Fruit fly (Drosophila melanogaster) whole organism, embryonic: ENCODE data around the gene CG1965.

Source experiments
- Bgb ChIP-seq: fragments of 200-800 bp; sonication (Bioruptor generic); IDR thresholded peaks from 2 replicates; pipeline ENCODE4 v1.3.6; 2022; ENCODE audit warnings: missing biosample characterization, missing genetic modification characterization; ENCODE audit not compliant: partially characterized antibody
- CG10267 ChIP-seq: fragments of 200-800 bp; sonication (Bioruptor generic); optimal IDR thresholded peaks from 2 replicates; lab custom pipeline; 2018; ENCODE audit warnings: missing biosample characterization, mild to moderate bottlenecking, missing genetic modification characterization, moderate library complexity
- CG11695 ChIP-seq: fragments of 200-800 bp; sonication (Bioruptor generic); IDR thresholded peaks from 3 replicates; pipeline ENCODE4 v1.3.6; 2022; ENCODE audit warnings: missing biosample characterization, missing genetic modification characterization
- CG13624 ChIP-seq: fragments of 200-800 bp; sonication (Bioruptor generic); optimal IDR thresholded peaks from 2 replicates; lab custom pipeline; 2016; ENCODE audit warnings: missing biosample characterization, missing genetic modification characterization
- CG14710 ChIP-seq: fragments of 200-800 bp; sonication (Bioruptor generic); optimal IDR thresholded peaks from 3 replicates; lab custom pipeline; 2019; ENCODE audit warnings: missing biosample characterization, mild to moderate bottlenecking, missing genetic modification characterization, moderate library complexity
- CG15269 ChIP-seq: fragments of 200-800 bp; sonication (Bioruptor generic); optimal IDR thresholded peaks from 2 replicates; lab custom pipeline; 2018; ENCODE audit warnings: missing biosample characterization, mild to moderate bottlenecking, missing genetic modification characterization, moderate library complexity
- CG17912 ChIP-seq: fragments of 200-800 bp; sonication (Bioruptor generic); optimal IDR thresholded peaks from 2 replicates; lab custom pipeline; 2018; ENCODE audit warnings: missing biosample characterization, mild to moderate bottlenecking, missing genetic modification characterization
- CG1832 ChIP-seq: fragments of 200-800 bp; sonication (Bioruptor generic); optimal IDR thresholded peaks from 2 replicates; lab custom pipeline; 2017; ENCODE audit warnings: missing biosample characterization, mild to moderate bottlenecking, missing genetic modification characterization, inconsistent platforms
- CG2120 ChIP-seq: fragments of 200-800 bp; sonication (Bioruptor generic); optimal IDR thresholded peaks from 3 replicates; lab custom pipeline; 2016; ENCODE audit warnings: missing biosample characterization, missing genetic modification characterization
- CG31365 ChIP-seq: fragments of 200-800 bp; sonication (Bioruptor generic); optimal IDR thresholded peaks from 2 replicates; lab custom pipeline; 2018; ENCODE audit warnings: missing biosample characterization, mild to moderate bottlenecking, missing genetic modification characterization
- CG3163 ChIP-seq: fragments of 200-800 bp; sonication (Bioruptor generic); optimal IDR thresholded peaks from 3 replicates; lab custom pipeline; 2016; ENCODE audit warnings: missing biosample characterization, missing genetic modification characterization
- CG34224 ChIP-seq: fragments of 200-800 bp; sonication (Bioruptor generic); IDR thresholded peaks from 3 replicates; pipeline ENCODE4 v1.3.6; 2022; ENCODE audit warnings: missing biosample characterization, missing genetic modification characterization; ENCODE audit not compliant: partially characterized antibody
- CG6175 ChIP-seq: fragments of 200-800 bp; sonication (Bioruptor generic); IDR thresholded peaks from 3 replicates; pipeline ENCODE4 v1.3.6; 2022; ENCODE audit warnings: missing biosample characterization, missing genetic modification characterization
- CG6689 ChIP-seq: fragments of 200-800 bp; sonication (Bioruptor generic); IDR thresholded peaks from 2 replicates; pipeline ENCODE4 v1.3.6; 2022; ENCODE audit warnings: missing biosample characterization, missing genetic modification characterization
- CG6791 ChIP-seq: fragments of 200-800 bp; sonication (Bioruptor generic); IDR thresholded peaks from 3 replicates; pipeline ENCODE4 v1.3.6; 2022; ENCODE audit warnings: missing biosample characterization, missing genetic modification characterization; ENCODE audit not compliant: partially characterized antibody
- CG7928 ChIP-seq: fragments of 200-800 bp; sonication (Bioruptor generic); optimal IDR thresholded peaks from 2 replicates; lab custom pipeline; 2017; ENCODE audit warnings: missing biosample characterization, mild to moderate bottlenecking, missing genetic modification characterization
- CG9797 ChIP-seq: fragments of 200-800 bp; sonication (Bioruptor generic); optimal IDR thresholded peaks from 3 replicates; lab custom pipeline; 2018; ENCODE audit warnings: missing biosample characterization, mild to moderate bottlenecking, missing genetic modification characterization
- CG9876 ChIP-seq: fragments of 200-800 bp; sonication (Bioruptor generic); optimal IDR thresholded peaks from 2 replicates; lab custom pipeline; 2016; ENCODE audit warnings: missing biosample characterization, missing genetic modification characterization
- CG9932 ChIP-seq: fragments of 200-800 bp; sonication (Bioruptor generic); IDR thresholded peaks from 2 replicates; pipeline ENCODE4 v1.3.6; 2022; ENCODE audit warnings: missing biosample characterization, missing genetic modification characterization
- Doc2 ChIP-seq: fragments of 200-800 bp; sonication (Bioruptor generic); IDR thresholded peaks from 2 replicates; pipeline ENCODE4 v1.3.6; 2022; ENCODE audit warnings: missing biosample characterization, missing genetic modification characterization
- ERR ChIP-seq: fragments of 200-800 bp; sonication (Bioruptor generic); optimal IDR thresholded peaks from 2 replicates; lab custom pipeline; 2016; ENCODE audit warnings: missing biosample characterization, missing genetic modification characterization
- Ets65A ChIP-seq: fragments of 200-800 bp; sonication (Bioruptor generic); peaks from one replicate; lab custom pipeline; 2016; ENCODE audit warnings: missing biosample characterization, missing genetic modification characterization
- H2.0 ChIP-seq: fragments of 200-800 bp; sonication (Bioruptor generic); IDR thresholded peaks from 2 replicates; pipeline ENCODE4 v1.3.6; 2022; ENCODE audit warnings: missing biosample characterization, missing genetic modification characterization
- Med ChIP-seq: fragments of 200-800 bp; sonication (Bioruptor generic); peaks from one replicate; lab custom pipeline; 2016; ENCODE audit warnings: missing biosample characterization, missing genetic modification characterization, mild to moderate bottlenecking, inconsistent platforms, moderate library complexity
- Nf-YC ChIP-seq: fragments of 200-800 bp; optimal IDR thresholded peaks from 3 replicates; lab custom pipeline; 2019; ENCODE audit warnings: missing biosample characterization, mild to moderate bottlenecking, missing genetic modification characterization, moderate library complexity
- Pdp1 ChIP-seq, 2 experiments: fragments of 200-800 bp; sonication (Bioruptor generic); optimal IDR thresholded peaks; 3 replicates each; lab custom pipeline; 2016; ENCODE audit warnings: missing biosample characterization in 2 of 2, missing genetic modification characterization in 2 of 2, mild to moderate bottlenecking in 1 of 2, moderate library complexity in 1 of 2
- Spps ChIP-seq: fragments of 200-800 bp; sonication (Bioruptor generic); optimal IDR thresholded peaks from 2 replicates; lab custom pipeline; 2018; ENCODE audit warnings: missing biosample characterization, mild to moderate bottlenecking, missing genetic modification characterization
- az2 ChIP-seq: fragments of 200-800 bp; sonication (Bioruptor generic); optimal IDR thresholded peaks from 3 replicates; lab custom pipeline; 2016; ENCODE audit warnings: missing biosample characterization, missing genetic modification characterization
- bsh ChIP-seq, 2 experiments: fragments of 200-800 bp; sonication (Bioruptor generic); optimal IDR thresholded peaks; 2 replicates each; lab custom pipeline; 2017 to 2018; ENCODE audit warnings: mild to moderate bottlenecking in 2 of 2, missing biosample characterization in 2 of 2, missing genetic modification characterization in 2 of 2, moderate library complexity in 1 of 2
- cad ChIP-seq: fragments of >200 bp; optimal IDR thresholded peaks from 2 replicates; lab custom pipeline; 2017; ENCODE audit warnings: missing biosample characterization, missing genetic modification characterization
- chm ChIP-seq: fragments of 200-800 bp; sonication (Bioruptor generic); IDR thresholded peaks from 2 replicates; pipeline ENCODE4 v1.3.6; 2022; ENCODE audit warnings: missing biosample characterization, missing genetic modification characterization
- ci ChIP-seq: fragments of 200-800 bp; sonication (Bioruptor generic); IDR thresholded peaks from 3 replicates; pipeline ENCODE4 v1.3.6; 2022; ENCODE audit warnings: missing biosample characterization, missing genetic modification characterization
- dan ChIP-seq: fragments of 200-800 bp; sonication (Bioruptor generic); IDR thresholded peaks from 2 replicates; pipeline ENCODE4 v1.3.6; 2022; ENCODE audit warnings: missing biosample characterization, missing genetic modification characterization
- exex ChIP-seq: fragments of 200-800 bp; sonication (Bioruptor generic); optimal IDR thresholded peaks from 4 replicates; lab custom pipeline; 2018; ENCODE audit warnings: missing biosample characterization, mild to moderate bottlenecking, missing genetic modification characterization, moderate library complexity
- gro ChIP-seq: fragments of 200-800 bp; sonication (Bioruptor generic); optimal IDR thresholded peaks from 2 replicates; lab custom pipeline; 2016; ENCODE audit warnings: missing biosample characterization, missing genetic modification characterization
- hkb ChIP-seq, 2 experiments: fragments of 200-800 bp in 1 of 2; fragments of >200 bp in 1 of 2; sonication (Bioruptor generic) in 1 of 2; IDR thresholded peaks in 1 of 2; optimal IDR thresholded peaks in 1 of 2; 2 replicates each; pipeline versions ENCODE4 v1.3.6 to Lab custom; 2017 to 2022; ENCODE audit warnings: missing biosample characterization in 1 of 2, missing genetic modification characterization in 1 of 2
- hth ChIP-seq: fragments of >200 bp; optimal IDR thresholded peaks from 2 replicates; lab custom pipeline; 2017; ENCODE audit warnings: inconsistent platforms
- jing ChIP-seq: fragments of 200-800 bp; sonication (Bioruptor generic); optimal IDR thresholded peaks from 2 replicates; lab custom pipeline; 2018; ENCODE audit warnings: missing biosample characterization, mild to moderate bottlenecking, missing genetic modification characterization
- kay ChIP-seq: fragments of 200-800 bp; sonication (Bioruptor generic); optimal IDR thresholded peaks from 2 replicates; lab custom pipeline; 2016; ENCODE audit warnings: missing biosample characterization, missing genetic modification characterization
- klu ChIP-seq: fragments of 200-800 bp; sonication (Bioruptor generic); IDR thresholded peaks from 2 replicates; pipeline ENCODE4 v1.3.6; 2022; ENCODE audit warnings: missing biosample characterization, missing genetic modification characterization
- knrl ChIP-seq: fragments of 200-800 bp; sonication (Bioruptor generic); IDR thresholded peaks from 3 replicates; pipeline ENCODE4 v1.3.6; 2022; ENCODE audit warnings: missing biosample characterization, missing genetic modification characterization; ENCODE audit not compliant: partially characterized antibody
- lab ChIP-seq: fragments of 200-800 bp; sonication (Bioruptor generic); optimal IDR thresholded peaks from 3 replicates; lab custom pipeline; 2017; ENCODE audit warnings: missing biosample characterization, missing genetic modification characterization, mild to moderate bottlenecking, moderate library complexity, missing genetic modification reagents
- lmd ChIP-seq: fragments of 200-800 bp; sonication (Bioruptor generic); IDR thresholded peaks from 2 replicates; pipeline ENCODE4 v1.3.6; 2022; ENCODE audit warnings: missing biosample characterization, missing genetic modification characterization
- phol ChIP-seq: fragments of 200-800 bp; sonication (Bioruptor generic); optimal IDR thresholded peaks from 3 replicates; lab custom pipeline; 2018; ENCODE audit warnings: missing biosample characterization, mild to moderate bottlenecking, missing genetic modification characterization, moderate library complexity
- sens ChIP-seq: fragments of 200-800 bp; sonication (Bioruptor generic); peaks from one replicate; lab custom pipeline; 2016; ENCODE audit warnings: missing biosample characterization, missing genetic modification characterization
- zf30C ChIP-seq: fragments of 200-800 bp; sonication (Bioruptor generic); optimal IDR thresholded peaks from 3 replicates; lab custom pipeline; 2018; ENCODE audit warnings: missing biosample characterization, mild to moderate bottlenecking, missing genetic modification characterization

The CG1965 gene

dm6 chr3R:7087201-7087505, 20.0 kb downstream of the CG1965 start (continued):
- no peak for TF ChIP-seq CG9876 (GFP tag; lab: Kevin White, UChicago)

dm6 chr3R:7087904-7088303, 20.7 kb downstream of the CG1965 start:
- TF ChIP-seq Ets65A (GFP tag; lab: Kevin White, UChicago) (peak; percentile 85), H2.0 (0 out of 2 replicates have a peak, but pooled peaks have one; percentile 4), CG9932 (0 out of 2 replicates have a peak, but pooled peaks have one; percentile 10), CG3163 (GFP tag; lab: Kevin White, UChicago) (no peak), bsh (GFP tag; optimal IDR thresholded peaks at IDR 0.05; lab: Kevin White, UChicago) (no peak), sens (peak; percentile 8), CG10267 (tag; lab: Kevin White, UChicago) (no peak), CG2120 (no peak), cad (GFP tag; lab: Kevin White, UChicago) (no peak), klu (no peak), gro (GFP tag; lab: Kevin White, UChicago) (no peak), CG6791 (GFP tag; lab: Robert Waterston, UW) (0 out of 3 replicates have a peak, but pooled peaks have one; percentile 13), chm (GFP tag; lab: Robert Waterston, UW) (no peak)
- TF ChIP-seq, all 482 proteins: peak for 5

dm6 chr3R:7088837-7089361, 21.7 kb downstream of the CG1965 start:
- TF ChIP-seq hth (lab: Kevin White, UChicago): no peak
- TF ChIP-seq CG13624: no peak
- no peak for TF ChIP-seq hkb (optimal IDR thresholded peaks at IDR 0.05; lab: Kevin White, UChicago)
- TF ChIP-seq hkb (GFP tag; IDR thresholded peaks at IDR 0.05; lab: Robert Waterston, UW): 0 out of 2 replicates have a peak, but pooled peaks have one; percentile 32
- no peak for TF ChIP-seq CG7928
- TF ChIP-seq CG6689 (GFP tag; lab: Robert Waterston, UW): no peak
- TF ChIP-seq knrl (GFP tag; lab: Robert Waterston, UW): 0 out of 3 replicates have a peak, but pooled peaks have one; percentile 18
- no peak for TF ChIP-seq Doc2
- no peak for TF ChIP-seq CG31365
- TF ChIP-seq CG1832 (GFP tag; lab: Kevin White, UChicago): no peak
- no peak for TF ChIP-seq dan (GFP tag; lab: Robert Waterston, UW)
- TF ChIP-seq lmd: no peak
- peak; percentile 5; the same call in 1 of the 2 replicates for TF ChIP-seq H2.0
- peak; percentile 35; the same call in 1 of the 3 replicates for TF ChIP-seq ci (GFP tag; lab: Robert Waterston, UW)
- peak; percentile 67 for TF ChIP-seq Med (GFP tag; lab: Kevin White, UChicago)
- TF ChIP-seq chm (GFP tag; lab: Robert Waterston, UW): 0 out of 2 replicates have a peak, but pooled peaks have one; percentile 47
- TF ChIP-seq CG9932: peak; percentile 34; the same call in 1 of the 2 replicates
- no peak for TF ChIP-seq CG14710 (tag; lab: Kevin White, UChicago)
- TF ChIP-seq CG11695: no peak
- TF ChIP-seq exex: peak; percentile 54
- 0 out of 3 replicates have a peak, but pooled peaks have one; percentile 4 for TF ChIP-seq CG34224 (GFP tag; lab: Robert Waterston, UW)
- TF ChIP-seq ERR (GFP tag; lab: Kevin White, UChicago): no peak
- 0 out of 2 replicates have a peak, but pooled peaks have one; percentile 22 for TF ChIP-seq Bgb (GFP tag; lab: Robert Waterston, UW)
- TF ChIP-seq CG17912 (GFP tag; lab: Kevin White, UChicago): no peak
- no peak for TF ChIP-seq jing (GFP tag; lab: Kevin White, UChicago)
- no peak for TF ChIP-seq az2 (GFP tag; lab: Kevin White, UChicago)
- TF ChIP-seq zf30C (GFP tag; lab: Kevin White, UChicago): peak; percentile 6
- TF ChIP-seq lab (GFP tag; lab: Kevin White, UChicago): no peak
- TF ChIP-seq CG15269 (tag; lab: Kevin White, UChicago): no peak
- TF ChIP-seq CG9797 (GFP tag; lab: Kevin White, UChicago): no peak
- no peak for TF ChIP-seq Nf-YC (tag; lab: Kevin White, UChicago)
- no peak for TF ChIP-seq Spps (tag; lab: Kevin White, UChicago)
- TF ChIP-seq CG6175 (GFP tag; lab: Robert Waterston, UW): peak; percentile 74; the same call in 2 of the 3 replicates
- peak; percentile 84 for TF ChIP-seq kay
- TF ChIP-seq phol: no peak
- peak in 1 of 2 experiments; percentile 22 for TF ChIP-seq Pdp1 (GFP tag; optimal IDR thresholded peaks at IDR 0.05; lab: Kevin White, UChicago)
